Worm (Caenorhabditis elegans): ENCODE measurements around the gene vps-32.1.

vps-32.1 gene

ce11 chrII:6630811-6631210, 41.3 kb downstream of the vps-32.1 start, which contains the start of gene T19D12.4:
T19D12.4 (plus strand) TSS chrII:6631105.
- TF ChIP-seq nhr-80 (tag; optimal IDR thresholded peaks at IDR 0.05) (peak; percentile 11), F22D6.2 (tag; optimal IDR thresholded peaks at IDR 0.05) (no peak), F37B4.10 (GFP tag; IDR thresholded peaks at IDR 0.05) (no peak)

DNA sequence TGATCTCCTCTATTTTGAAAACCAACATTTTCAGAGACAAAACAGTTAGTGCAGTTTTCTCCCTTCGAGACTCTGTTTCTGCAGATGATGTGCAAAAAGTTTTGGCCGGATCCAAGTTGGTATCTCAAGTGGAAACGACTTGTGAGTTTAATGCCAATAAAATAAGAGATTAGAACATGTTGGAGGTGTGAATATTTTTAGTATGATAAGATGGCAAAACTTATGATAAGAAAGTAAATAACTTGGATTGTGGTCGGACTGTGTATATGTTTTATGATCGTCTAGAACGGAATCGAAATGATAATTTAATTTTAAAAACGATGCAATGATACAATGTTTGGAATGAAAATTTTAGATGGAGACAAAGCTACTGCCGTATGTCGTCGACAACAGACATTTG, 42.5 kb downstream of the vps-32.1 start:
- TF ChIP-seq nfya-2 (GFP tag; IDR thresholded peaks at IDR 0.05) (no peak), mel-28 (tag; optimal IDR thresholded peaks at IDR 0.05; ENCODE audit: borderline replicate concordance) (no peak), rcor-1 (GFP tag; IDR thresholded peaks at IDR 0.05) (no peak), somi-1 (GFP tag; optimal IDR thresholded peaks at IDR 0.05) (no peak), C06A6.2 (GFP tag; conservative IDR thresholded peaks at IDR 0.05) (no peak), nhr-27 (tag; optimal IDR thresholded peaks at IDR 0.05) (no peak), zfh-2 (GFP tag; conservative IDR thresholded peaks at IDR 0.05) (no peak), snpc-1.1 (tag; optimal IDR thresholded peaks at IDR 0.05; ENCODE audit: insufficient read depth) (no peak), dpl-1 (GFP tag; optimal IDR thresholded peaks at IDR 0.05) (no peak), nfya-1 (tag; optimal IDR thresholded peaks at IDR 0.05; ENCODE audit: borderline replicate concordance, insufficient read depth) (no peak), zim-3 (tag; optimal IDR thresholded peaks at IDR 0.05) (no peak), K12H6.12 (tag; optimal IDR thresholded peaks at IDR 0.05) (no peak), egl-44 (GFP tag; IDR thresholded peaks at IDR 0.05) (no peak), F37B4.10 (GFP tag; IDR thresholded peaks at IDR 0.05) (no peak)

ce11 chrII:6636136-6636535, 46.6 kb downstream of the vps-32.1 start, which contains the start of gene T19D12.5:
T19D12.5 (minus strand) TSS chrII:6636236.
- no peak for TF ChIP-seq nhr-179 (tag; optimal IDR thresholded peaks at IDR 0.05)
- TF ChIP-seq cebp-1 (GFP tag; IDR thresholded peaks at IDR 0.05), result no peak
- peak; percentile 13 for TF ChIP-seq cebp-1 (tag; optimal IDR thresholded peaks at IDR 0.05)

DNA sequence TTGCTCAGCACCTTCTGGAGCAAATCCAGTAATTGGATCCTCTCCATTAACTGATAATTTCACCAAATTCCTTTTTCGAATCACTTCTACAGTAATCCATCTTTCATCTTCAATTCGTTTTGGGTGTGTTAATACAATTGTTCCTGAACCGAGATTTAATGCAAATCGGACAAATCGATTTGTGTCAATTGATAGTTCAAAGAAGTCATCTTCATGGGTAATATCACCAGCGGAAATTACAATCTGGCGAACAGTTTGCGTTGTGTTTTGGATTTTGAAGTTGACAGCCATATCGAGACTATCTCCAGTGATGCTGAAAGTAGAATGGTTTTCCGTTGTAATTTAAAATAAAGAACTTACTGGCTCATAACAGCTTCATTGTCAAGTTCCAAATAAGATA, 48.3 kb downstream of the vps-32.1 start:
- TF ChIP-seq F55B11.4 (tag; optimal IDR thresholded peaks at IDR 0.05; ENCODE audit: borderline replicate concordance, insufficient read depth), result no peak
- no peak for TF ChIP-seq repo-1 (tag; optimal IDR thresholded peaks at IDR 0.05)
- TF ChIP-seq lsl-1 (GFP tag; optimal IDR thresholded peaks at IDR 0.05), result no peak
- no peak for TF ChIP-seq bed-1 (GFP tag; IDR thresholded peaks at IDR 0.05)
- TF ChIP-seq cebp-1 (GFP tag; IDR thresholded peaks at IDR 0.05), result no peak
- no peak for TF ChIP-seq cebp-1 (tag; optimal IDR thresholded peaks at IDR 0.05)
- TF ChIP-seq lsy-27 (tag; optimal IDR thresholded peaks at IDR 0.05; ENCODE audit: borderline replicate concordance, insufficient read depth), result no peak
- TF ChIP-seq xnd-1 (tag; optimal IDR thresholded peaks at IDR 0.05), result no peak
- no peak for TF ChIP-seq F57A8.1 (GFP tag; optimal IDR thresholded peaks at IDR 0.05)
- TF ChIP-seq ceh-40 (GFP tag; IDR thresholded peaks at IDR 0.05), result no peak
- TF ChIP-seq F33H1.4 (GFP tag; IDR thresholded peaks at IDR 0.05), result no peak
- no peak for TF ChIP-seq snpc-1.3 (tag; optimal IDR thresholded peaks at IDR 0.05; ENCODE audit: insufficient read depth)
- no peak for TF ChIP-seq tbx-9 (tag; optimal IDR thresholded peaks at IDR 0.05; ENCODE audit: borderline replicate concordance)
- TF ChIP-seq athp-1 (tag; optimal IDR thresholded peaks at IDR 0.05), result no peak
- TF ChIP-seq lag-1 (GFP tag; IDR thresholded peaks at IDR 0.05), result no peak
- no peak for TF ChIP-seq rec-8 (tag; optimal IDR thresholded peaks at IDR 0.05)
- no peak for TF ChIP-seq nhr-27 (tag; optimal IDR thresholded peaks at IDR 0.05)
- no peak for TF ChIP-seq F10E7.11 (tag; optimal IDR thresholded peaks at IDR 0.05)
- TF ChIP-seq somi-1 (GFP tag; optimal IDR thresholded peaks at IDR 0.05), result no peak
- no peak for TF ChIP-seq attf-5 (GFP tag; optimal IDR thresholded peaks at IDR 0.05)

All from whole organism, young adult.